Worm (Caenorhabditis elegans) whole organism, L4 larva: ENCODE data around the gene C34H4.5.
A peak's percentile ranks its signal among the peaks of the same experiment; 100 is the strongest.

Experiments
- F26F4.8 ChIP-seq: fragments of 200-800 bp; sonication (Bioruptor generic); conservative IDR thresholded peaks from 2 replicates; pipeline ENCODE4 v1.3.6; 2022; ENCODE audit warnings: missing genetic modification characterization, missing compliant biosample characterization
- F37D6.2 ChIP-seq: sonication (generic microtip); optimal IDR thresholded peaks from 2 replicates; lab custom pipeline; 2016; ENCODE audit warnings: mild to moderate bottlenecking, missing genetic modification characterization, missing compliant biosample characterization
- F44E2.7 ChIP-seq: fragments of 200-800 bp; sonication (Bioruptor generic); IDR thresholded peaks from 2 replicates; pipeline ENCODE4 v2.1.2; 2022; ENCODE audit warnings: missing genetic modification characterization, missing compliant biosample characterization
- R02D3.7 ChIP-seq: fragments of 150-350 bp; sonication (generic microtip); optimal IDR thresholded peaks from 3 replicates; lab custom pipeline; 2014; ENCODE audit warnings: missing biosample characterization, missing genetic modification characterization
- T26A8.4 ChIP-seq: fragments of 200-800 bp; sonication (Bioruptor generic); IDR thresholded peaks from 2 replicates; pipeline ENCODE4 v1.3.6; 2022; ENCODE audit warnings: missing genetic modification characterization, missing compliant biosample characterization
- ZK337.2 ChIP-seq: fragments of 200-800 bp; sonication (Bioruptor generic); IDR thresholded peaks from 2 replicates; pipeline ENCODE4 v1.3.6; 2022; ENCODE audit warnings: missing genetic modification reagents, missing genetic modification characterization, missing compliant biosample characterization
- ZK546.5 ChIP-seq, 2 experiments: sonication (generic microtip); optimal IDR thresholded peaks; 2 replicates each; lab custom pipeline; 2017; ENCODE audit warnings: missing biosample characterization in 2 of 2, missing genetic modification characterization in 2 of 2
- aly-2 ChIP-seq: sonication (generic microtip); optimal IDR thresholded peaks from 2 replicates; lab custom pipeline; 2018; ENCODE audit warnings: missing biosample characterization, missing genetic modification characterization
- ceh-62 ChIP-seq: sonication (generic microtip); optimal IDR thresholded peaks from 2 replicates; lab custom pipeline; 2017; ENCODE audit warnings: missing biosample characterization, missing genetic modification characterization
- ces-1 ChIP-seq: fragments of 150-350 bp; sonication (generic microtip); optimal IDR thresholded peaks from 4 replicates; lab custom pipeline; 2014; ENCODE audit warnings: missing biosample characterization, missing genetic modification reagents, missing genetic modification characterization
- cey-2 ChIP-seq: sonication (generic microtip); optimal IDR thresholded peaks from 3 replicates; lab custom pipeline; 2017; ENCODE audit warnings: missing genetic modification characterization, mild to moderate bottlenecking, missing compliant biosample characterization, antibody characterized with exemption, borderline replicate concordance; ENCODE audit not compliant: insufficient read depth
- daf-19 ChIP-seq: fragments of 200-800 bp; sonication (Bioruptor generic); conservative IDR thresholded peaks from 2 replicates; pipeline ENCODE4 v1.3.6; 2022; ENCODE audit warnings: missing genetic modification characterization, missing compliant biosample characterization
- dpl-1 ChIP-seq: fragments of 150-350 bp; optimal IDR thresholded peaks from 2 replicates; lab custom pipeline; 2014; ENCODE audit warnings: missing biosample characterization, missing genetic modification reagents, missing genetic modification characterization
- dve-1 ChIP-seq: sonication (generic microtip); optimal IDR thresholded peaks from 2 replicates; lab custom pipeline; 2017; ENCODE audit warnings: antibody characterized with exemption, mild to moderate bottlenecking, missing genetic modification characterization, missing compliant biosample characterization; ENCODE audit not compliant: insufficient read depth
- hlh-11 ChIP-seq: fragments of 200-800 bp; sonication (Bioruptor generic); optimal IDR thresholded peaks from 2 replicates; lab custom pipeline; 2018; ENCODE audit warnings: mild to moderate bottlenecking, missing genetic modification characterization, missing compliant biosample characterization
- lin-39 ChIP-seq: fragments of 150-350 bp; optimal IDR thresholded peaks from 2 replicates; lab custom pipeline; 2014; ENCODE audit warnings: missing biosample characterization, missing genetic modification reagents, missing genetic modification characterization
- mdl-1 ChIP-seq, 2 experiments: fragments of 150-350 bp in 1 of 2; sonication (generic microtip) in 1 of 2; optimal IDR thresholded peaks; 2 replicates each; lab custom pipeline; 2014 to 2017; ENCODE audit warnings: missing biosample characterization in 2 of 2, missing genetic modification characterization in 2 of 2
- mdt-29 ChIP-seq: fragments of 200-800 bp; sonication (Bioruptor generic); IDR thresholded peaks from 2 replicates; pipeline ENCODE4 v1.3.6; 2022; ENCODE audit warnings: missing genetic modification reagents, missing genetic modification characterization, missing compliant biosample characterization
- mxl-2 ChIP-seq: fragments of 200-800 bp; sonication (Bioruptor generic); conservative IDR thresholded peaks from 2 replicates; pipeline ENCODE4 v1.3.6; 2022; ENCODE audit warnings: missing genetic modification reagents, missing genetic modification characterization, missing compliant biosample characterization
- mxl-3 ChIP-seq: fragments of 200-800 bp; sonication (Bioruptor generic); optimal IDR thresholded peaks from 2 replicates; lab custom pipeline; 2018; ENCODE audit warnings: mild to moderate bottlenecking, missing genetic modification characterization, missing compliant biosample characterization
- nhr-102 ChIP-seq: sonication (generic microtip); optimal IDR thresholded peaks from 2 replicates; lab custom pipeline; 2016; ENCODE audit warnings: mild to moderate bottlenecking, missing genetic modification characterization, moderate library complexity, missing compliant biosample characterization
- nhr-41 ChIP-seq: fragments of 200-800 bp; sonication (Bioruptor generic); IDR thresholded peaks from 2 replicates; pipeline ENCODE4 v1.3.6; 2022; ENCODE audit warnings: missing genetic modification reagents, missing genetic modification characterization, missing compliant biosample characterization
- nhr-48 ChIP-seq: sonication (generic microtip); optimal IDR thresholded peaks from 2 replicates; lab custom pipeline; 2016; ENCODE audit warnings: mild to moderate bottlenecking, missing genetic modification characterization, missing compliant biosample characterization
- nhr-6 ChIP-seq: fragments of 150-350 bp; optimal IDR thresholded peaks from 2 replicates; lab custom pipeline; 2014; ENCODE audit warnings: missing biosample characterization, missing genetic modification characterization
- nhr-77 ChIP-seq: fragments of 150-350 bp; optimal IDR thresholded peaks from 2 replicates; lab custom pipeline; 2014; ENCODE audit warnings: missing biosample characterization, missing genetic modification characterization
- sdz-12 ChIP-seq: fragments of 200-800 bp; sonication (Bioruptor generic); optimal IDR thresholded peaks from 2 replicates; lab custom pipeline; 2018; ENCODE audit warnings: mild to moderate bottlenecking, missing genetic modification characterization, missing compliant biosample characterization
- set-16 ChIP-seq: fragments of 200-800 bp; sonication (Bioruptor generic); IDR thresholded peaks from 2 replicates; pipeline ENCODE4 v1.3.6; 2022; ENCODE audit warnings: missing genetic modification reagents, missing genetic modification characterization, missing compliant biosample characterization
- skn-1 ChIP-seq: fragments of 150-350 bp; optimal IDR thresholded peaks from 2 replicates; lab custom pipeline; 2014; ENCODE audit warnings: missing biosample characterization, missing genetic modification characterization
- snpc-1.2 ChIP-seq: fragments of 200-800 bp; sonication (Bioruptor generic); IDR thresholded peaks from 2 replicates; pipeline ENCODE4 v1.3.6; 2022; ENCODE audit warnings: missing genetic modification reagents, missing genetic modification characterization, missing compliant biosample characterization
- spr-3 ChIP-seq: fragments of 200-800 bp; sonication (Bioruptor generic); optimal IDR thresholded peaks from 2 replicates; lab custom pipeline; 2018; ENCODE audit warnings: mild to moderate bottlenecking, missing genetic modification characterization, missing compliant biosample characterization
- unc-62 ChIP-seq, 3 experiments: fragments of 150-350 bp in 1 of 3; sonication (generic microtip); optimal IDR thresholded peaks in 2 of 3; peaks in 1 of 3; 1 replicate in 1 of 3; 2 replicates in 2 of 3; lab custom pipeline; 2014 to 2017; ENCODE audit warnings: missing biosample characterization in 3 of 3, missing genetic modification characterization in 3 of 3, missing genetic modification reagents in 3 of 3, missing genotype in 1 of 3
- vab-7 ChIP-seq: fragments of 200-800 bp; sonication (Bioruptor generic); IDR thresholded peaks from 2 replicates; pipeline ENCODE4 v1.3.6; 2022; ENCODE audit warnings: missing genetic modification reagents, missing genetic modification characterization, missing compliant biosample characterization
- zag-1 ChIP-seq: fragments of 150-350 bp; optimal IDR thresholded peaks from 2 replicates; lab custom pipeline; 2014; ENCODE audit warnings: missing biosample characterization, missing genetic modification characterization
- zfp-2 ChIP-seq: sonication (generic microtip); optimal IDR thresholded peaks from 2 replicates; lab custom pipeline; 2016; ENCODE audit warnings: mild to moderate bottlenecking, missing genetic modification characterization, missing compliant biosample characterization
- ztf-7 ChIP-seq: fragments of 150-350 bp; optimal IDR thresholded peaks from 2 replicates; lab custom pipeline; 2014; ENCODE audit warnings: missing biosample characterization, missing genetic modification characterization

Gene C34H4.5

ce11 chrIV:1536316-1536715 is 13.7 kb downstream of the C34H4.5 start, which contains the start of gene K03H6.5:
Gene K03H6.5, minus strand, starts transcription at chrIV:1536416.
- no peak for TF ChIP-seq ZK337.2 (GFP tag; lab: Robert Waterston, UW)
- TF ChIP-seq nhr-102 (tag; lab: Kevin White, UChicago): no peak
- no peak for TF ChIP-seq spr-3 (GFP tag; lab: Kevin White, UChicago)
- TF ChIP-seq vab-7 (GFP tag; lab: Robert Waterston, UW): no peak
- no peak for TF ChIP-seq F44E2.7 (GFP tag; lab: Robert Waterston, UW)
- TF ChIP-seq R02D3.7: no peak
- TF ChIP-seq dve-1: no peak
- no peak for TF ChIP-seq nhr-48 (tag; lab: Kevin White, UChicago)
- TF ChIP-seq dpl-1 (GFP tag; lab: Kevin White, UChicago): no peak
- no peak for TF ChIP-seq daf-19 (GFP tag; lab: Robert Waterston, UW)
- no peak for TF ChIP-seq F37D6.2 (tag; lab: Kevin White, UChicago)
- no peak for TF ChIP-seq ZK546.5 (tag; optimal IDR thresholded peaks at IDR 0.05; lab: Kevin White, UChicago)
- no peak for TF ChIP-seq nhr-77 (tag; lab: Kevin White, UChicago)
- TF ChIP-seq ceh-62: no peak
- TF ChIP-seq nhr-6 (tag; lab: Kevin White, UChicago): no peak
- TF ChIP-seq set-16 (GFP tag; lab: Robert Waterston, UW): no peak
- TF ChIP-seq, all 104 proteins: peak for 0

- TF ChIP-seq unc-62 (GFP tag; optimal IDR thresholded peaks at IDR 0.05 in 1 of 2; lab: Kevin White, UChicago) (peak in 1 of 2 experiments; percentile 53), unc-62 (tag; optimal IDR thresholded peaks at IDR 0.05; lab: Kevin White, UChicago) (no peak), cey-2 (tag; lab: Kevin White, UChicago) (no peak)
- TF ChIP-seq, all 104 proteins: peak for 1
Observed at ce11 chrIV:1523418-1523817, 26.6 kb downstream of the C34H4.5 start, which contains the start of gene K03H6.1. Gene K03H6.1, plus strand, starts transcription at chrIV:1523718.

DNA sequence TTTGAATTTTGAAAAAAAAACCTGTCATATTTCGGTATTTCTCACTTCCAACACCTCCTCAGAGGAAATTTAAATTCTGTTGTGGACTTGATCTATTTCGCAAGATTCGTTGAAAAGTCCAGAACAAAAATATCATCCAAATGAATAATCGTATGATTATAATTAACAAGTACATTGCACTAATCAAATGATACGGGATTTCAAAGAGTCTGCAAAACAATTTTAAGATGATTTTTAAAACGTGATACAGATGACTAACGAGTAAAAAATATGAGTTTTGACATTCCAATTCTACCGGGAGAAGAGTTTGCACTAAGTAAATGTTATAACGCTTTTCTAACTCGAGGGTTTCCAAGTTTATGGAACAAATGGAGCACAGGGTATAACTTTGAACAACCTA is 27.7 kb downstream of the C34H4.5 start:
- TF ChIP-seq skn-1 (tag; lab: Kevin White, UChicago) (no peak), vab-7 (GFP tag; lab: Robert Waterston, UW) (no peak), sdz-12 (GFP tag; lab: Kevin White, UChicago) (no peak), F26F4.8 (no peak), zag-1 (tag; lab: Kevin White, UChicago) (no peak), hlh-11 (no peak), snpc-1.2 (no peak), zfp-2 (tag; lab: Kevin White, UChicago) (no peak), mdl-1 (tag; optimal IDR thresholded peaks at IDR 0.05; lab: Kevin White, UChicago) (no peak), aly-2 (tag; lab: Kevin White, UChicago) (no peak), mxl-2 (GFP tag; lab: Robert Waterston, UW) (no peak), cey-2 (tag; lab: Kevin White, UChicago) (no peak), mdt-29 (no peak), nhr-41 (GFP tag; lab: Robert Waterston, UW) (no peak), unc-62 (GFP tag; optimal IDR thresholded peaks at IDR 0.05 in 1 of 2; lab: Kevin White, UChicago) (no peak), unc-62 (tag; optimal IDR thresholded peaks at IDR 0.05; lab: Kevin White, UChicago) (no peak)
- TF ChIP-seq, all 104 proteins: peak for 0

DNA sequence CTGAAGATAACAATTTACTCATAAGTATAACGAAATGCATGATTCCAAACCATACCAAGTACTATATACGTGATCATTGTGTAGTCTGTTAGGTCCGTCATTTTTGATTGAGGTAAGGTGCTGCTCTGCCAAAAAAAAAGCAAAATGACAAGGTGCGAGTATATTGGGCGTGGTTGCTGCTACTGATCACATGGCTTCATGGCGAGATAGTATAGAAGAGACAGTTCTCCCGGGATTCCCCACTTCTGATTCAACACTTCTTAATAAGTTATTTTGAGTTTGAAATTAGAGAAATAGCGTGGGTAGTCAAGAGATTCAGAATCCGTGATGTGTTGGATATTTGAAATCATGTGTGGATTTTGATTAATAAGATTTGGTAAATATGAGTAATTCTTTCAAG is 28.8 kb downstream of the C34H4.5 start, which contains the start of gene K03H6.4:
TSS of gene K03H6.4 (minus strand) at position 101 of the 400 bp plus-strand sequence.
- no peak for TF ChIP-seq T26A8.4 (GFP tag; lab: Robert Waterston, UW)
- TF ChIP-seq unc-62 (GFP tag; optimal IDR thresholded peaks at IDR 0.05 in 1 of 2; lab: Kevin White, UChicago): peak in 1 of 2 experiments; percentile 90
- no peak for TF ChIP-seq unc-62 (tag; optimal IDR thresholded peaks at IDR 0.05; lab: Kevin White, UChicago)
- TF ChIP-seq, all 104 proteins: peak for 1

DNA sequence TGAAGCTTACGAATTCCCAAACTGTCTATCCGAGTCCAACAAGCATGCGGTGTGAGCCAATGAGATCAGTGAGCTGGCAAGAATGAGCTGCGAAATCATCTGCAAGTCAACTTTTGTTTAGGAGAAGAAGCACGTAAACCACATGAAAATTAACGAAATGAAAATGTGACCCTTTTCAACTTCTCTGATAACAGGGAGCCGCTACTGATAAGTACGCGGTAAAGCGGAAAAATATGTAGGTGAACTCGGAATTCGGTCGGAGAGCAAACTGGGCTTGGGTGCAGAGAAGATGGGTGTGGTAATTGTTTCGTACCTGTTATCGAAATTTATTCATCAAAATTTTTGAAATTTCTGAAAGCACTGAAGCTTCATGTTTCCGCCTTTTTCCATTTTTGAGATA is 33.5 kb downstream of the C34H4.5 start, which contains the start of gene clec-172:
TSS of gene clec-172 (minus strand) at position 101 of the 400 bp plus-strand sequence.
- TF ChIP-seq ztf-7 (tag; lab: Kevin White, UChicago): no peak
- TF ChIP-seq F26F4.8: no peak
- no peak for TF ChIP-seq lin-39 (tag; lab: Kevin White, UChicago)
- no peak for TF ChIP-seq ces-1
- TF ChIP-seq mxl-3 (GFP tag; lab: Kevin White, UChicago): peak; percentile 4
- TF ChIP-seq unc-62 (GFP tag; optimal IDR thresholded peaks at IDR 0.05 in 1 of 2; lab: Kevin White, UChicago): peak in 1 of 2 experiments; percentile 24
- no peak for TF ChIP-seq unc-62 (tag; optimal IDR thresholded peaks at IDR 0.05; lab: Kevin White, UChicago)
